Worm (Caenorhabditis elegans) whole organism, L3 larva: ENCODE measurements around the gene dyci-1.
A peak's percentile ranks its signal among the peaks of the same experiment; 100 is the strongest.
"Not testable (repeated sequence)": the region's sequence is repeated elsewhere in the genome, so short reads cannot be mapped to it uniquely, and the experiment has no call there.

ENCODE experiments used
- R02D3.7 ChIP-seq: fragments of 150-350 bp; optimal IDR thresholded peaks from 2 replicates; lab custom pipeline; 2014; ENCODE audit warnings: missing biosample characterization, missing genetic modification characterization
- aly-2 ChIP-seq: fragments of 150-350 bp; optimal IDR thresholded peaks from 2 replicates; lab custom pipeline; 2014; ENCODE audit warnings: missing biosample characterization, missing genetic modification characterization
- ama-1 ChIP-seq: fragments of 150-350 bp; optimal IDR thresholded peaks from 2 replicates; lab custom pipeline; 2018
- ceh-28 ChIP-seq: fragments of 150-350 bp; optimal IDR thresholded peaks from 2 replicates; lab custom pipeline; 2014; ENCODE audit warnings: missing biosample characterization, missing genetic modification reagents, missing genetic modification characterization
- daf-12 ChIP-seq: fragments of 150-350 bp; optimal IDR thresholded peaks from 2 replicates; lab custom pipeline; 2014; ENCODE audit warnings: missing biosample characterization, missing genetic modification reagents, missing genetic modification characterization
- egl-27 ChIP-seq: sonication (generic microtip); optimal IDR thresholded peaks from 4 replicates; lab custom pipeline; 2017; ENCODE audit warnings: missing biosample characterization, missing genetic modification reagents, missing genetic modification characterization
- egl-5 ChIP-seq: fragments of 150-350 bp; optimal IDR thresholded peaks from 2 replicates; lab custom pipeline; 2017; ENCODE audit warnings: missing biosample characterization, missing genetic modification reagents, missing genetic modification characterization, inconsistent platforms
- elt-2 ChIP-seq: sonication (generic microtip); optimal IDR thresholded peaks from 2 replicates; lab custom pipeline; 2016; ENCODE audit warnings: missing genetic modification reagents, mild to moderate bottlenecking, missing genetic modification characterization, missing compliant biosample characterization
- elt-3 ChIP-seq, 3 experiments: fragments of 150-350 bp in 1 of 3; sonication (generic microtip) in 2 of 3; optimal IDR thresholded peaks; 2 replicates in 2 of 3; 4 replicates in 1 of 3; lab custom pipeline; 2014 to 2017; ENCODE audit warnings: missing biosample characterization in 3 of 3, missing genetic modification characterization in 3 of 3
- eor-1 ChIP-seq, 2 experiments: fragments of 150-350 bp; optimal IDR thresholded peaks; 2 replicates each; lab custom pipeline; 2014 to 2018; ENCODE audit warnings: missing biosample characterization in 2 of 2, missing genetic modification characterization in 2 of 2
- fkh-10 ChIP-seq: sonication (generic microtip); optimal IDR thresholded peaks from 2 replicates; lab custom pipeline; 2017; ENCODE audit warnings: missing biosample characterization, missing genetic modification reagents, missing genetic modification characterization
- fkh-2 ChIP-seq: fragments of 150-350 bp; optimal IDR thresholded peaks from 2 replicates; lab custom pipeline; 2014; ENCODE audit warnings: missing biosample characterization, missing genetic modification reagents, missing genetic modification characterization
- fos-1 ChIP-seq: fragments of 150-350 bp; optimal IDR thresholded peaks from 2 replicates; lab custom pipeline; 2014; ENCODE audit warnings: missing biosample characterization, missing genetic modification characterization
- hmg-11 ChIP-seq: sonication (generic microtip); optimal IDR thresholded peaks from 2 replicates; lab custom pipeline; 2016; ENCODE audit warnings: missing genetic modification characterization, missing compliant biosample characterization
- jun-1 ChIP-seq: fragments of 150-350 bp; optimal IDR thresholded peaks from 2 replicates; lab custom pipeline; 2014; ENCODE audit warnings: missing biosample characterization, missing genetic modification reagents, missing genetic modification characterization
- lin-15B ChIP-seq: fragments of 150-350 bp; optimal IDR thresholded peaks from 2 replicates; lab custom pipeline; 2014; ENCODE audit warnings: missing biosample characterization, missing genetic modification characterization
- lin-39 ChIP-seq: fragments of 150-350 bp; optimal IDR thresholded peaks from 2 replicates; lab custom pipeline; 2018; ENCODE audit warnings: missing biosample characterization, missing genetic modification reagents, missing genetic modification characterization
- mml-1 ChIP-seq: fragments of 150-350 bp; sonication (generic microtip); optimal IDR thresholded peaks from 3 replicates; lab custom pipeline; 2014; ENCODE audit warnings: missing biosample characterization, missing genetic modification characterization
- nhr-11 ChIP-seq: fragments of 150-350 bp; optimal IDR thresholded peaks from 2 replicates; lab custom pipeline; 2014; ENCODE audit warnings: missing biosample characterization, missing genetic modification characterization
- nhr-23 ChIP-seq: fragments of 150-350 bp; optimal IDR thresholded peaks from 2 replicates; lab custom pipeline; 2014; ENCODE audit warnings: missing biosample characterization, missing genetic modification reagents, missing genetic modification characterization
- nhr-25 ChIP-seq: sonication (generic microtip); optimal IDR thresholded peaks from 2 replicates; lab custom pipeline; 2017; ENCODE audit warnings: missing biosample characterization, missing genetic modification characterization
- nhr-77 ChIP-seq: fragments of 150-350 bp; optimal IDR thresholded peaks from 2 replicates; lab custom pipeline; 2014; ENCODE audit warnings: missing biosample characterization, missing genetic modification characterization
- pqm-1 ChIP-seq: fragments of 150-350 bp; optimal IDR thresholded peaks from 2 replicates; lab custom pipeline; 2017; ENCODE audit warnings: missing biosample characterization, missing genetic modification characterization, inconsistent platforms
- sea-2 ChIP-seq: fragments of 150-350 bp; sonication (generic microtip); optimal IDR thresholded peaks from 4 replicates; lab custom pipeline; 2014; ENCODE audit warnings: missing biosample characterization, missing genetic modification reagents, missing genetic modification characterization
- skn-1 ChIP-seq: fragments of 150-350 bp; optimal IDR thresholded peaks from 2 replicates; lab custom pipeline; 2014; ENCODE audit warnings: missing biosample characterization, missing genetic modification characterization
- snpc-4 ChIP-seq: fragments of 150-350 bp; optimal IDR thresholded peaks from 2 replicates; lab custom pipeline; 2014; ENCODE audit warnings: missing biosample characterization, missing genetic modification characterization
- tbx-2 ChIP-seq: sonication (generic microtip); optimal IDR thresholded peaks from 2 replicates; lab custom pipeline; 2016; ENCODE audit warnings: mild to moderate bottlenecking, missing genetic modification characterization, missing compliant biosample characterization
- unc-62 ChIP-seq: fragments of 150-350 bp; sonication (generic microtip); optimal IDR thresholded peaks from 4 replicates; lab custom pipeline; 2014; ENCODE audit warnings: missing biosample characterization, missing genetic modification reagents, missing genetic modification characterization
- zag-1 ChIP-seq: fragments of 150-350 bp; optimal IDR thresholded peaks from 2 replicates; lab custom pipeline; 2014; ENCODE audit warnings: missing biosample characterization, missing genetic modification characterization
- ztf-11 ChIP-seq: fragments of 150-350 bp; optimal IDR thresholded peaks from 2 replicates; lab custom pipeline; 2014; ENCODE audit warnings: missing biosample characterization, missing genetic modification characterization

dyci-1 gene

DNA sequence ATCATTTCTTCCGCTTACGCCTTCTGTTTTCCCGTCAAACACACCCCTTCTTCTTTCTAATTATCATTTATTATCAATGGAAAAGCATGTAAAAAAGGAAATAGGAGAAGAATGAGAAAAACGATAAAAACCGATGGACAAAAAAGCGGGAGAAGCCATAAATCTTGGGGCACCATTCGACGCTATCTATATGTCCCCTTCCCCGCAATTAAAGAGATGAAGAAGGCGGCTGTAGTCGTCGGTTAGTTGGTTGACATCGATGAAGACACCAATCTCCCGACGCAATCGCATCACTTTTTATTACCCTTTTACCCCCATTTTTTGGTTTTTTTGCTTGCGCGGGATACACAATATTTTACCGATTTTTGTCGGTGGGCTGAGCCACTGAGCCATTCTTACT lies 48.5 kb upstream of the dyci-1 start:
- TF ChIP-seq zag-1 (tag; lab: Kevin White, UChicago) (no peak), ztf-11 (no peak), lin-39 (tag; lab: Kevin White, UChicago) (peak; percentile 75), egl-5 (peak; percentile 56)

DNA sequence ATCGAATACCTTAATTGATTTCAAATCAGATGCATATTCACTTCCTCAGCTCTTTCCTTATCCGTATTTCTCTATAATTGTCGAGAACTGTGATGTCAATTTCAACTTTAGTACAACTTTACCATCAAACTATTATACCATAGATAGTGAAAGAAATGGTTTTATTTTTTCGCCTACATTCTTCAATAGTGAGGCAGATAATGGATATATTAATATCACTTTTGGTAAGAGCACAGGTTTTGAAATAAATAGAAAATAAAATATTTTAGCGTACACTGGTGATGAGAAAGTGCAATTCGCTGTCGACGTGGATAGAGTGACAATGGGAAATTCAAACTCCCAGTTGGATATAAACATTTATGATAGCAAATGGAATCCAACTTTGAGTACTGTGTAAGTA lies 47.1 kb upstream of the dyci-1 start:
- TF ChIP-seq snpc-4 (tag; lab: Kevin White, UChicago) (no peak), egl-5 (no peak), nhr-25 (tag; lab: Kevin White, UChicago) (no peak), aly-2 (tag; lab: Kevin White, UChicago) (no peak), lin-15B (tag; lab: Kevin White, UChicago) (no peak), mml-1 (no peak), daf-12 (tag; lab: Kevin White, UChicago) (no peak), nhr-11 (tag; lab: Kevin White, UChicago) (no peak), skn-1 (tag; lab: Kevin White, UChicago) (no peak), egl-27 (no peak), eor-1 (tag; optimal IDR thresholded peaks at IDR 0.05; lab: Kevin White, UChicago) (no peak), unc-62 (GFP tag; lab: Kevin White, UChicago) (no peak)
- TF ChIP-seq, all 47 proteins: peak for 0

DNA sequence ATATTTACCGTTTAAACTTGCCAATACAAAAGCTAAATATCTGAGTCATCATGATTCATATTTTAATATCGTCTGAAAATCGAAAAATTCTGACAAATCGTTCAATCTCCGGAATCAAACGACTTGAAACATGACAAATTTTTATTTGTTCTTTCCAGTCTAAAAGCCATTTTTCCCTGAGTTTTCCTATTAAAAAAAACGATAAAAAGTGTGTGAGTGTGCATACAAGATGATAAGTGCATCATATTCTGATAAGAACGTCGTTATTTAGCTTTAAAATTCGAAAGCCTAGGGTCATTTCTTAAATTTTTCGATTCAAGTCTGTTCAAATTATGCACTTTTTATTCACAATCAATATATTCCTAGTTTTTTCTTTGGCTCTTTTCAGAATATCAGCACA lies 44.8 kb upstream of the dyci-1 start, which contains the start of gene H20E11.1:
Gene H20E11.1 (plus strand): TSS at position 244 of the 400 bp plus-strand sequence.
- no peak for TF ChIP-seq mml-1
- TF ChIP-seq R02D3.7 (tag; lab: Kevin White, UChicago), result no peak
- TF ChIP-seq elt-3 (tag; optimal IDR thresholded peaks at IDR 0.05; lab: Kevin White, UChicago), result no peak
- no peak for TF ChIP-seq ama-1 (lab: Kevin White, UChicago)
- no peak for TF ChIP-seq sea-2
- no peak for TF ChIP-seq jun-1
- TF ChIP-seq pqm-1 (tag; lab: Kevin White, UChicago), result peak; percentile 89
- no peak for TF ChIP-seq zag-1 (tag; lab: Kevin White, UChicago)
- peak; percentile 71 for TF ChIP-seq elt-2 (tag; lab: Kevin White, UChicago)
- TF ChIP-seq lin-39 (tag; lab: Kevin White, UChicago), result no peak
- TF ChIP-seq ceh-28, result no peak
- TF ChIP-seq, all 47 proteins: peak for 2

DNA sequence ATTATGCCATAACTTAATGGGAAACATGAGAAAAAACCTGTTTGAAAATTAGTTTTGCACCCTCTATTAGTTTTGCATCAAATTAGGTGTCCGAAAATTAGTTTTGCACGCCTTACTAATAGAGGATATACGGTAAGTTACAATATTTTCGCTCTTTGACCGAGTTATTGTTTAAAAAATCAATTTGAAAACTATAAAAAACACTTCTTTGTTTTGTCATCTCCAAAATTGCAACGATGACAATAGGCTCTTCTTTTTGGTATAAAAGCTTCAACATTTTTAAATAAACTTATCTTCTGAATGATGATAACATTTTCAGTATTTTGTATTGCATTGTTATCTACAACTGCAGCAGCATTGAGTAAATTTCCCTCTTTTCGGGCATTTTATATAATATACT lies 42.4 kb upstream of the dyci-1 start, which contains the start of gene H20E11.2:
Gene H20E11.2 (plus strand): TSS at position 301 of the 400 bp plus-strand sequence.
- not testable (repeated sequence) for TF ChIP-seq fkh-10 (GFP tag; lab: Kevin White, UChicago); unc-62 (GFP tag; lab: Kevin White, UChicago); mml-1

ce11 chrIV:6824622-6825021 lies 39.5 kb upstream of the dyci-1 start, which contains the start of gene H20E11.3:
TSS of gene H20E11.3 (plus strand) at chrIV:6824816.
- TF ChIP-seq nhr-23 (tag; lab: Kevin White, UChicago) (no peak), elt-2 (tag; lab: Kevin White, UChicago) (peak; percentile 56)

DNA sequence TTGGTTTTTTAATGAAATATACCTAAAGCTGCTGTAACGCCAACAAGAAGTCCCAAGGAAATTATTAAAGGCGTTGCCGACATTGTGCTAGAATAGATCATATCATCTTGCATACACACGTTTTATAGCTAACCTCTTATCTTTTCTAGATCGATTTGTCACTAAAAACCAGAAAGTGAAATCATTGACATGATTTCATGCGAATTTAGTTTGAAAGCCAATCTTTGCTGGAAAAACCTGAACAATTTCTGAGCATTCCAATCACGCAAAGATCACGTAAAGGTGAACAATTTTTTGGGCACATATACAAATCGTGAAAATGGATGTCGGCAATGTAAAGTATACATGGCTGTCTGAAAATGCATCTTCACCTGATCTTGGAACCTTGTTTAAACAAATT lies 37.3 kb upstream of the dyci-1 start, which contains the start of gene C17H12.6:
Gene C17H12.6 (minus strand): TSS at position 101 of the 400 bp plus-strand sequence.
- TF ChIP-seq unc-62 (GFP tag; lab: Kevin White, UChicago) (no peak), elt-3 (tag; optimal IDR thresholded peaks at IDR 0.05; lab: Kevin White, UChicago) (no peak), fos-1 (tag; lab: Kevin White, UChicago) (no peak), fkh-2 (no peak), jun-1 (no peak), nhr-77 (no peak)

- TF ChIP-seq snpc-4 (tag; lab: Kevin White, UChicago) (no peak), hmg-11 (no peak), nhr-77 (no peak), sea-2 (no peak), tbx-2 (tag; lab: Kevin White, UChicago) (no peak), pqm-1 (tag; lab: Kevin White, UChicago) (no peak)
Observed at ce11 chrIV:6821709-6822108, 36.6 kb upstream of the dyci-1 start.
